Fruit fly (Drosophila melanogaster): ENCODE measurements around the gene Ugt36E1.

Gene Ugt36E1

DNA sequence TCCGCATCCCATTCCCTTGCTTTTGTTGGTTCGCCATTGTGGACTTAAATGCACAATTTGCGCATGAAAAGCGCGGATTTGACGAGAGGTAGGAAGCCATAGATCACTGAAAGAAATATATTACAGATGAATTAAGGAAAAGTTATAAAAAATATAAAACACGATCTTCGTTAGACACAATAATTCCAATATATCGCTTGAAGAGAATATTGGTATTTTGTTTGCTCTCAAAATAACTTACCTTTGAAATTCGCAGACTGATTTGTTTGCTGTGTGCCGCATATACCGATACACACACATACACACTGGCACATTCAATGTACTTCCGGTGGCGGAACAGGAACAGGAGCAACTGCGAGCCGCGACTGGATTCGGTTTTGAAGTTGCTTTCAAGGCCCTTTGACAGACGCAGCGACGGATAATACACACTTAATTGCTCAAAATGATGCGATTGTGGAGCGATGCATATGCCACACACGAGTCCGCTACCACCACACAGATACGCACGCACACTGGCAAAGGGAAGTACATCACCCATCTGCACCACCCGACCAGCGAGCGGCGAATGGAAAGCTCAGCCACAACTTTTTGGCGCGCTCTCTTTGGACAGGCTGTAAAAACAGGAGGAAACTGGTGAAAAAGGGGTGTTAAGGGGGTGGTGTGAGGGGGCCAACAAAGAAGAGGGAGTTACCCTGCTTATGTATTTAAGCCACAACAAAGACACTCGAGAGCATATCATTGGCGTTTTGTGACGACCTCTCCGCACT lies 20.8 kb upstream of the Ugt36E1 start:
- TF ChIP-seq fd96Cb (tag; optimal IDR thresholded peaks at IDR 0.05), result no peak
- TF ChIP-seq dati (GFP tag; IDR thresholded peaks at IDR 0.05), result no peak
- no peak for TF ChIP-seq salm (tag; optimal IDR thresholded peaks at IDR 0.05)
- TF ChIP-seq CG6683 (GFP tag; optimal IDR thresholded peaks at IDR 0.05), result no peak
- TF ChIP-seq CG2116 (GFP tag; optimal IDR thresholded peaks at IDR 0.05), result no peak
- TF ChIP-seq org-1 (GFP tag; optimal IDR thresholded peaks at IDR 0.05), result no peak
- TF ChIP-seq rib (GFP tag; IDR thresholded peaks at IDR 0.05), result no peak
- TF ChIP-seq kni (GFP tag; optimal IDR thresholded peaks at IDR 0.05), result no peak
- TF ChIP-seq CG3065 (GFP tag; optimal IDR thresholded peaks at IDR 0.05), result no peak
- TF ChIP-seq Meics (GFP tag; optimal IDR thresholded peaks at IDR 0.05), result no peak
- TF ChIP-seq Hr39 (optimal IDR thresholded peaks at IDR 0.05), result no peak
- peak; percentile 81 for TF ChIP-seq Nf-YC (tag; optimal IDR thresholded peaks at IDR 0.05)
- TF ChIP-seq gem (tag; optimal IDR thresholded peaks at IDR 0.05), result peak; percentile 39
- no peak for TF ChIP-seq knrl (GFP tag; IDR thresholded peaks at IDR 0.05; ENCODE audit: partially characterized antibody)
- TF ChIP-seq CG10366 (GFP tag; IDR thresholded peaks at IDR 0.05), result no peak
- no peak for TF ChIP-seq Atf3 (GFP tag; optimal IDR thresholded peaks at IDR 0.05)
- no peak for TF ChIP-seq sqz (GFP tag; optimal IDR thresholded peaks at IDR 0.05)
- TF ChIP-seq nerfin-2 (GFP tag; IDR thresholded peaks at IDR 0.05; ENCODE audit: partially characterized antibody), result no peak
- TF ChIP-seq B-H2 (GFP tag; optimal IDR thresholded peaks at IDR 0.05), result no peak
- no peak for TF ChIP-seq Pdp1 (GFP tag; optimal IDR thresholded peaks at IDR 0.05)
- TF ChIP-seq slou (GFP tag; optimal IDR thresholded peaks at IDR 0.05), result no peak
- TF ChIP-seq CG15011 (GFP tag; optimal IDR thresholded peaks at IDR 0.05), result no peak
- peak; percentile 14 for TF ChIP-seq CG14710 (tag; optimal IDR thresholded peaks at IDR 0.05)
- TF ChIP-seq gsb-n (tag; optimal IDR thresholded peaks at IDR 0.05), result no peak
- peak; percentile 1 for TF ChIP-seq CG6254 (GFP tag; optimal IDR thresholded peaks at IDR 0.05)
- TF ChIP-seq az2 (GFP tag; optimal IDR thresholded peaks at IDR 0.05), result no peak
- TF ChIP-seq Sry-δ (GFP tag; optimal IDR thresholded peaks at IDR 0.05), result no peak
- TF ChIP-seq zfh1 (GFP tag; IDR thresholded peaks at IDR 0.05), result 0 out of 3 replicates have a peak, but pooled peaks have one; percentile 13
- TF ChIP-seq en (GFP tag; optimal IDR thresholded peaks at IDR 0.05), result no peak
- TF ChIP-seq Lhr (GFP tag; optimal IDR thresholded peaks at IDR 0.05), result no peak
- TF ChIP-seq CG12155 (GFP tag; optimal IDR thresholded peaks at IDR 0.05), result no peak
- no peak for TF ChIP-seq NfI (GFP tag; optimal IDR thresholded peaks at IDR 0.05)
- 0 out of 4 replicates have a peak, but pooled peaks have one; percentile 27 for TF ChIP-seq Gug (GFP tag; IDR thresholded peaks at IDR 0.05)
- no peak for TF ChIP-seq Ptx1 (GFP tag; IDR thresholded peaks at IDR 0.05)
- TF ChIP-seq Oli (tag; optimal IDR thresholded peaks at IDR 0.05), result no peak
- no peak for TF ChIP-seq CG12299 (tag; optimal IDR thresholded peaks at IDR 0.05)
- TF ChIP-seq phol (tag; optimal IDR thresholded peaks at IDR 0.05), result peak; percentile 28
- peak; percentile 26; the same call in 1 of the 3 replicates for TF ChIP-seq row (GFP tag; IDR thresholded peaks at IDR 0.05)
- no peak for TF ChIP-seq seq (GFP tag; IDR thresholded peaks at IDR 0.05)
- peak; percentile 16 for TF ChIP-seq CG18262 (tag; optimal IDR thresholded peaks at IDR 0.05)
- TF ChIP-seq cas (GFP tag; IDR thresholded peaks at IDR 0.05), result no peak
- no peak for TF ChIP-seq Atf6 (GFP tag; IDR thresholded peaks at IDR 0.05)
- TF ChIP-seq CG12071 (GFP tag; optimal IDR thresholded peaks at IDR 0.05), result no peak
- no peak for TF ChIP-seq her (GFP tag; optimal IDR thresholded peaks at IDR 0.05)
- no peak for TF ChIP-seq CG30020 (tag; optimal IDR thresholded peaks at IDR 0.05)
- TF ChIP-seq CG10979 (tag; optimal IDR thresholded peaks at IDR 0.05), result peak; percentile 39
- TF ChIP-seq D19B (GFP tag; optimal IDR thresholded peaks at IDR 0.05), result no peak
- no peak for TF ChIP-seq CG8281 (tag; optimal IDR thresholded peaks at IDR 0.05)
- no peak for TF ChIP-seq CG14050 (GFP tag; IDR thresholded peaks at IDR 0.05)
- no peak for TF ChIP-seq CG11456 (GFP tag; IDR thresholded peaks at IDR 0.05)
